Fruit fly (Drosophila melanogaster) whole organism, embryonic: ENCODE results near the gene Tim17a1.

Source experiments
- ATbp ChIP-seq: fragments of 200-800 bp; sonication (Bioruptor generic); optimal IDR thresholded peaks from 2 replicates; lab custom pipeline; 2017; ENCODE audit warnings: missing biosample characterization, mild to moderate bottlenecking, missing genetic modification characterization, missing genetic modification reagents
- Aef1 ChIP-seq: fragments of 200-800 bp; sonication (Bioruptor generic); IDR thresholded peaks from 3 replicates; pipeline ENCODE4 v1.3.6; 2022; ENCODE audit warnings: missing biosample characterization, missing genetic modification characterization
- Asciz ChIP-seq: fragments of 200-800 bp; sonication (Bioruptor generic); optimal IDR thresholded peaks from 2 replicates; lab custom pipeline; 2017; ENCODE audit warnings: missing biosample characterization, mild to moderate bottlenecking, missing genetic modification characterization, missing genetic modification reagents
- CG10267 ChIP-seq: fragments of 200-800 bp; sonication (Bioruptor generic); optimal IDR thresholded peaks from 2 replicates; lab custom pipeline; 2018; ENCODE audit warnings: missing biosample characterization, mild to moderate bottlenecking, missing genetic modification characterization, moderate library complexity
- CG10274 ChIP-seq: fragments of 200-800 bp; sonication (Bioruptor generic); optimal IDR thresholded peaks from 3 replicates; lab custom pipeline; 2017; ENCODE audit warnings: missing biosample characterization, mild to moderate bottlenecking, missing genetic modification characterization
- CG10321 ChIP-seq: fragments of 200-800 bp; sonication (Bioruptor generic); IDR thresholded peaks from 2 replicates; pipeline ENCODE4 v1.3.6; 2022; ENCODE audit warnings: missing biosample characterization, missing genetic modification characterization
- CG11247 ChIP-seq: fragments of 200-800 bp; sonication (Bioruptor generic); IDR thresholded peaks from 2 replicates; pipeline ENCODE4 v1.3.6; 2022; ENCODE audit warnings: missing biosample characterization, missing genetic modification characterization
- CG11560 ChIP-seq: fragments of 200-800 bp; sonication (Bioruptor generic); IDR thresholded peaks from 3 replicates; pipeline ENCODE4 v1.3.6; 2022; ENCODE audit warnings: missing biosample characterization, missing genetic modification characterization
- CG14050 ChIP-seq: fragments of 200-800 bp; sonication (Bioruptor generic); IDR thresholded peaks from 3 replicates; pipeline ENCODE4 v1.3.6; 2022; ENCODE audit warnings: missing biosample characterization, missing genetic modification characterization
- CG14860 ChIP-seq: fragments of 200-800 bp; sonication (Bioruptor generic); IDR thresholded peaks from 3 replicates; pipeline ENCODE4 v1.3.6; 2022; ENCODE audit warnings: missing biosample characterization, missing genetic modification characterization; ENCODE audit not compliant: partially characterized antibody
- CG17328 ChIP-seq: fragments of 200-800 bp; sonication (Bioruptor generic); IDR thresholded peaks from 2 replicates; pipeline ENCODE4 v1.3.6; 2022; ENCODE audit warnings: missing biosample characterization, missing genetic modification characterization
- CG17912 ChIP-seq: fragments of 200-800 bp; sonication (Bioruptor generic); optimal IDR thresholded peaks from 2 replicates; lab custom pipeline; 2018; ENCODE audit warnings: missing biosample characterization, mild to moderate bottlenecking, missing genetic modification characterization
- CG18599 ChIP-seq: fragments of 200-800 bp; sonication (Bioruptor generic); optimal IDR thresholded peaks from 3 replicates; lab custom pipeline; 2017; ENCODE audit warnings: missing biosample characterization, missing genetic modification characterization, mild to moderate bottlenecking, moderate library complexity, missing genetic modification reagents
- CG18619 ChIP-seq: fragments of 200-800 bp; sonication (Bioruptor generic); optimal IDR thresholded peaks from 3 replicates; lab custom pipeline; 2017; ENCODE audit warnings: missing biosample characterization, mild to moderate bottlenecking, missing genetic modification characterization
- CG3163 ChIP-seq: fragments of 200-800 bp; sonication (Bioruptor generic); optimal IDR thresholded peaks from 3 replicates; lab custom pipeline; 2016; ENCODE audit warnings: missing biosample characterization, missing genetic modification characterization
- CG33557 ChIP-seq: fragments of 200-800 bp; sonication (Bioruptor generic); optimal IDR thresholded peaks from 2 replicates; lab custom pipeline; 2019; ENCODE audit warnings: missing biosample characterization, mild to moderate bottlenecking, missing genetic modification characterization, moderate library complexity
- CG3838 ChIP-seq: fragments of 200-800 bp; sonication (Bioruptor generic); optimal IDR thresholded peaks from 3 replicates; lab custom pipeline; 2016; ENCODE audit warnings: missing biosample characterization, missing genetic modification characterization
- CG6254 ChIP-seq: fragments of 200-800 bp; sonication (Bioruptor generic); optimal IDR thresholded peaks from 3 replicates; lab custom pipeline; 2017; ENCODE audit warnings: mild to moderate bottlenecking, missing biosample characterization, missing genetic modification reagents, missing genetic modification characterization
- CG9876 ChIP-seq: fragments of 200-800 bp; sonication (Bioruptor generic); optimal IDR thresholded peaks from 2 replicates; lab custom pipeline; 2016; ENCODE audit warnings: missing biosample characterization, missing genetic modification characterization
- Dad ChIP-seq: fragments of 200-800 bp; sonication (Bioruptor generic); optimal IDR thresholded peaks from 3 replicates; lab custom pipeline; 2016; ENCODE audit warnings: missing biosample characterization, missing genetic modification characterization
- ERR ChIP-seq: fragments of 200-800 bp; sonication (Bioruptor generic); optimal IDR thresholded peaks from 2 replicates; lab custom pipeline; 2016; ENCODE audit warnings: missing biosample characterization, missing genetic modification characterization
- HLH3B ChIP-seq: fragments of 200-800 bp; sonication (Bioruptor generic); IDR thresholded peaks from 2 replicates; pipeline ENCODE4 v1.3.6; 2022; ENCODE audit warnings: missing biosample characterization, missing genetic modification characterization
- HLH54F ChIP-seq: fragments of 200-800 bp; sonication (Bioruptor generic); optimal IDR thresholded peaks from 3 replicates; lab custom pipeline; 2016; ENCODE audit warnings: missing biosample characterization, missing genetic modification characterization
- Hmr ChIP-seq: fragments of 200-800 bp; sonication (Bioruptor generic); optimal IDR thresholded peaks from 3 replicates; lab custom pipeline; 2017; ENCODE audit warnings: mild to moderate bottlenecking, missing biosample characterization, missing genetic modification reagents, missing genetic modification characterization
- Hr3 ChIP-seq: fragments of 200-800 bp; sonication (Bioruptor generic); optimal IDR thresholded peaks from 3 replicates; lab custom pipeline; 2016; ENCODE audit warnings: missing biosample characterization, missing genetic modification characterization
- Lhr ChIP-seq: fragments of 200-800 bp; sonication (Bioruptor generic); optimal IDR thresholded peaks from 3 replicates; lab custom pipeline; 2017; ENCODE audit warnings: mild to moderate bottlenecking, missing biosample characterization, missing genetic modification reagents, missing genetic modification characterization
- MESR4 ChIP-seq: fragments of 200-800 bp; sonication (Bioruptor generic); optimal IDR thresholded peaks from 2 replicates; lab custom pipeline; 2018; ENCODE audit warnings: missing biosample characterization, mild to moderate bottlenecking, missing genetic modification characterization, moderate library complexity
- Mes4 ChIP-seq: fragments of 200-800 bp; sonication (Bioruptor generic); optimal IDR thresholded peaks from 2 replicates; lab custom pipeline; 2016; ENCODE audit warnings: missing biosample characterization, missing genetic modification characterization
- Mrtf ChIP-seq: fragments of 200-800 bp; sonication (Bioruptor generic); IDR thresholded peaks from 3 replicates; pipeline ENCODE4 v1.3.6; 2022; ENCODE audit warnings: missing biosample characterization, missing genetic modification characterization
- Nf-YB ChIP-seq: fragments of 200-800 bp; sonication (Bioruptor generic); optimal IDR thresholded peaks from 3 replicates; lab custom pipeline; 2019; ENCODE audit warnings: missing biosample characterization, mild to moderate bottlenecking, missing genetic modification characterization, moderate library complexity
- PHDP ChIP-seq: fragments of 200-800 bp; sonication (Bioruptor generic); optimal IDR thresholded peaks from 3 replicates; lab custom pipeline; 2018; ENCODE audit warnings: missing biosample characterization, mild to moderate bottlenecking, missing genetic modification characterization, moderate library complexity
- Poxn ChIP-seq: fragments of 200-800 bp; sonication (Bioruptor generic); IDR thresholded peaks from 2 replicates; pipeline ENCODE4 v1.3.6; 2022; ENCODE audit warnings: missing biosample characterization, missing genetic modification characterization
- Sin3A ChIP-seq: fragments of >200 bp; optimal IDR thresholded peaks from 2 replicates; lab custom pipeline; 2018
- Sry-β ChIP-seq: fragments of 200-800 bp; sonication (Bioruptor generic); optimal IDR thresholded peaks from 2 replicates; lab custom pipeline; 2018; ENCODE audit warnings: missing biosample characterization, mild to moderate bottlenecking, missing genetic modification characterization, moderate library complexity
- Tbp ChIP-seq: fragments of >200 bp; optimal IDR thresholded peaks from 2 replicates; lab custom pipeline; 2018; ENCODE audit warnings: missing biosample characterization, missing genetic modification characterization
- ab ChIP-seq: fragments of 200-800 bp; sonication (Bioruptor generic); optimal IDR thresholded peaks from 2 replicates; lab custom pipeline; 2016; ENCODE audit warnings: missing biosample characterization, missing genetic modification characterization
- amos ChIP-seq: fragments of 200-800 bp; sonication (Bioruptor generic); IDR thresholded peaks from 2 replicates; pipeline ENCODE4 v1.3.6; 2022; ENCODE audit warnings: missing biosample characterization, missing genetic modification characterization; ENCODE audit not compliant: partially characterized antibody
- chm ChIP-seq: fragments of 200-800 bp; sonication (Bioruptor generic); IDR thresholded peaks from 2 replicates; pipeline ENCODE4 v1.3.6; 2022; ENCODE audit warnings: missing biosample characterization, missing genetic modification characterization
- da ChIP-seq: fragments of 200-800 bp; sonication (Bioruptor generic); optimal IDR thresholded peaks from 2 replicates; lab custom pipeline; 2016; ENCODE audit warnings: missing biosample characterization, missing genetic modification characterization
- dmrt11E ChIP-seq: fragments of 200-800 bp; sonication (Bioruptor generic); optimal IDR thresholded peaks from 3 replicates; lab custom pipeline; 2018; ENCODE audit warnings: missing biosample characterization, mild to moderate bottlenecking, missing genetic modification characterization, moderate library complexity
- insv ChIP-seq, 2 experiments: fragments of 200-800 bp; sonication (Bioruptor generic); optimal IDR thresholded peaks; 3 replicates each; lab custom pipeline; 2016 to 2018; ENCODE audit warnings: missing biosample characterization in 2 of 2, missing genetic modification characterization in 2 of 2
- prd ChIP-seq, 3 experiments: fragments of >200 bp in 2 of 3; fragments of 200-800 bp in 1 of 3; sonication (Bioruptor generic) in 1 of 3; optimal IDR thresholded peaks in 2 of 3; IDR thresholded peaks in 1 of 3; 2 replicates in 2 of 3; 3 replicates in 1 of 3; pipeline versions ENCODE4 v1.3.6 to Lab custom; 2017 to 2022; ENCODE audit warnings: missing biosample characterization in 1 of 3, missing genetic modification characterization in 1 of 3
- pros ChIP-seq: fragments of 200-800 bp; sonication (Bioruptor generic); optimal IDR thresholded peaks from 3 replicates; lab custom pipeline; 2019; ENCODE audit warnings: missing biosample characterization, mild to moderate bottlenecking, missing genetic modification characterization, moderate library complexity
- run ChIP-seq: fragments of 200-800 bp; sonication (Bioruptor generic); optimal IDR thresholded peaks from 3 replicates; lab custom pipeline; 2018; ENCODE audit warnings: missing biosample characterization, mild to moderate bottlenecking, missing genetic modification characterization
- sd ChIP-seq: fragments of 200-800 bp; sonication (Bioruptor generic); optimal IDR thresholded peaks from 3 replicates; lab custom pipeline; 2018; ENCODE audit warnings: missing biosample characterization, mild to moderate bottlenecking, missing genetic modification characterization, moderate library complexity
- slp2 ChIP-seq: fragments of 200-800 bp; sonication (Bioruptor generic); optimal IDR thresholded peaks from 2 replicates; lab custom pipeline; 2016; ENCODE audit warnings: missing biosample characterization, missing genetic modification characterization
- sug ChIP-seq: fragments of 200-800 bp; optimal IDR thresholded peaks from 2 replicates; lab custom pipeline; 2019; ENCODE audit warnings: missing biosample characterization, mild to moderate bottlenecking, missing genetic modification characterization, moderate library complexity
- tin ChIP-seq: fragments of 200-800 bp; sonication (Bioruptor generic); optimal IDR thresholded peaks from 3 replicates; lab custom pipeline; 2016; ENCODE audit warnings: missing biosample characterization, missing genetic modification characterization
- tio ChIP-seq: fragments of 200-800 bp; sonication (Bioruptor generic); optimal IDR thresholded peaks from 2 replicates; lab custom pipeline; 2017; ENCODE audit warnings: missing biosample characterization, missing genetic modification characterization, inconsistent platforms
- tll ChIP-seq, 2 experiments: fragments of 200-800 bp in 1 of 2; fragments of >200 bp in 1 of 2; sonication (Bioruptor generic) in 1 of 2; optimal IDR thresholded peaks; 2 replicates each; lab custom pipeline; 2017 to 2019; ENCODE audit warnings: missing biosample characterization in 2 of 2, missing genetic modification characterization in 2 of 2, mild to moderate bottlenecking in 1 of 2, moderate library complexity in 1 of 2

Gene Tim17a1

dm6 chr3R:12402935-12403334, 38.5 kb upstream of the Tim17a1 start (continued):
- no peak for TF ChIP-seq prd (optimal IDR thresholded peaks at IDR 0.05; lab: Kevin White, UChicago)
- peak; percentile 97 for TF ChIP-seq prd (GFP tag; IDR thresholded peaks at IDR 0.05; lab: Robert Waterston, UW)
- peak; percentile 73 for TF ChIP-seq MESR4 (GFP tag; lab: Kevin White, UChicago)
- TF ChIP-seq CG11247 (GFP tag; lab: Robert Waterston, UW), result peak; percentile 90
- TF ChIP-seq CG10321 (GFP tag; lab: Robert Waterston, UW), result peak; percentile 81
- TF ChIP-seq ATbp (GFP tag; lab: Kevin White, UChicago), result peak; percentile 99
- no peak for TF ChIP-seq Sin3A (lab: Kevin White, UChicago)
- peak; percentile 98 for TF ChIP-seq Asciz (GFP tag; lab: Kevin White, UChicago)
- TF ChIP-seq da (GFP tag; lab: Kevin White, UChicago), result peak; percentile 85
- peak; percentile 65; the same call in 2 of the 3 replicates for TF ChIP-seq CG11560
- TF ChIP-seq Lhr (GFP tag; lab: Kevin White, UChicago), result peak; percentile 92
- TF ChIP-seq tio (GFP tag; lab: Kevin White, UChicago), result no peak
- peak; percentile 99 for TF ChIP-seq CG18599 (GFP tag; lab: Kevin White, UChicago)
- peak; percentile 97 for TF ChIP-seq Hmr
- TF ChIP-seq CG3838 (GFP tag; lab: Kevin White, UChicago), result peak; percentile 90
- TF ChIP-seq CG33557, result peak; percentile 99
- peak; percentile 74 for TF ChIP-seq Sry-β (GFP tag; lab: Kevin White, UChicago)
- TF ChIP-seq Dad (GFP tag; lab: Kevin White, UChicago), result peak; percentile 94
- TF ChIP-seq run, result peak; percentile 95
- peak; percentile 99 for TF ChIP-seq PHDP (tag; lab: Kevin White, UChicago)
- TF ChIP-seq CG18619, result peak; percentile 94
- TF ChIP-seq Aef1 (GFP tag; lab: Robert Waterston, UW), result peak; percentile 95
- TF ChIP-seq CG17328 (GFP tag; lab: Robert Waterston, UW), result peak; percentile 98
- peak; percentile 96 for TF ChIP-seq CG14050
- TF ChIP-seq CG10267 (tag; lab: Kevin White, UChicago), result peak; percentile 100
- TF ChIP-seq Hr3, result peak; percentile 91
- peak; percentile 95 for TF ChIP-seq CG10274 (GFP tag; lab: Kevin White, UChicago)
- peak; percentile 99 for TF ChIP-seq dmrt11E (tag; lab: Kevin White, UChicago)
- peak; percentile 98 for TF ChIP-seq CG17912 (GFP tag; lab: Kevin White, UChicago)
- TF ChIP-seq amos (GFP tag; lab: Robert Waterston, UW), result no peak
- TF ChIP-seq tll (GFP tag; optimal IDR thresholded peaks at IDR 0.05; lab: Kevin White, UChicago), result peak in 1 of 2 experiments; percentile 76
- peak; percentile 97 for TF ChIP-seq HLH3B (GFP tag; lab: Robert Waterston, UW)
- peak; percentile 100 for TF ChIP-seq chm (GFP tag; lab: Robert Waterston, UW)
- peak; percentile 92 for TF ChIP-seq ERR (GFP tag; lab: Kevin White, UChicago)
- no peak for TF ChIP-seq CG14860
- no peak for TF ChIP-seq Tbp (GFP tag; lab: Kevin White, UChicago)
- peak; percentile 93 for TF ChIP-seq slp2 (GFP tag; lab: Kevin White, UChicago)
- peak; percentile 87 for TF ChIP-seq pros (GFP tag; lab: Kevin White, UChicago)
- peak; percentile 100 for TF ChIP-seq tin (GFP tag; lab: Kevin White, UChicago)
- TF ChIP-seq CG9876 (GFP tag; lab: Kevin White, UChicago), result peak; percentile 84
- TF ChIP-seq Nf-YB (GFP tag; lab: Kevin White, UChicago), result peak; percentile 89
- peak; percentile 73 for TF ChIP-seq ab (GFP tag; lab: Kevin White, UChicago)
- peak; percentile 98 for TF ChIP-seq CG6254 (GFP tag; lab: Kevin White, UChicago)
- TF ChIP-seq Mes4 (GFP tag; lab: Kevin White, UChicago), result peak; percentile 93
- peak; percentile 22 to 79 for TF ChIP-seq insv (GFP tag; optimal IDR thresholded peaks at IDR 0.05; lab: Kevin White, UChicago)
- TF ChIP-seq HLH54F (GFP tag; lab: Kevin White, UChicago), result peak; percentile 89
- TF ChIP-seq sug (tag; lab: Kevin White, UChicago), result peak; percentile 97
- peak; percentile 54 for TF ChIP-seq Poxn
- peak; percentile 88 for TF ChIP-seq sd (tag; lab: Kevin White, UChicago)
- TF ChIP-seq CG3163, result peak; percentile 75
- TF ChIP-seq Mrtf, result peak; percentile 94
